Fruit fly (Drosophila melanogaster) whole organism, larva: ENCODE data around the gene CG13066.

Experiments used
- noc ChIP-seq: fragments of 200-800 bp; sonication (Bioruptor generic); optimal IDR thresholded peaks from 3 replicates; lab custom pipeline; 2019; ENCODE audit warnings: missing biosample characterization, mild to moderate bottlenecking, missing genetic modification characterization, moderate library complexity

Gene CG13066

DNA sequence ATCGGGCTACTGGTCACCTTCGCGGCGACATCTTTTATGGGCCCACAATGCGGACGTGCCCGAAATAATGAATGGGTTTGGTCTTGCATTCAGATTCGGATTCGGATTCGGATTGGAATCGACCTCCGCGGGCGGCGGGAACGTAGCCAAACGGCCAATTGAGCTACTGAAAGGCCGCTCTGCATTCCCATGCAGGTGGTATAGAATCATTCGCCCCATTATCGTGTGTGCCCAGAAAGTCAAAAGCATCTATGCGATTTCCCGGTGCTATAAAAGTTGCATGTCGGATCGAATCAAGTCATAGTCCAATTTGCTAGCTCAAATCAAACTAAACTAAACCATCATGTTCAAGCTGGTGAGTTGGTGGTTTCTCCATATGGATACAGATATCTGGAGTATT, 3.6 kb upstream of the CG13066 start, which contains the start of gene CG13068:
TSS of gene CG13068 (plus strand) at position 301 of the 400 bp plus-strand sequence.
- TF ChIP-seq noc (tag; lab: Kevin White, UChicago) = no peak

DNA sequence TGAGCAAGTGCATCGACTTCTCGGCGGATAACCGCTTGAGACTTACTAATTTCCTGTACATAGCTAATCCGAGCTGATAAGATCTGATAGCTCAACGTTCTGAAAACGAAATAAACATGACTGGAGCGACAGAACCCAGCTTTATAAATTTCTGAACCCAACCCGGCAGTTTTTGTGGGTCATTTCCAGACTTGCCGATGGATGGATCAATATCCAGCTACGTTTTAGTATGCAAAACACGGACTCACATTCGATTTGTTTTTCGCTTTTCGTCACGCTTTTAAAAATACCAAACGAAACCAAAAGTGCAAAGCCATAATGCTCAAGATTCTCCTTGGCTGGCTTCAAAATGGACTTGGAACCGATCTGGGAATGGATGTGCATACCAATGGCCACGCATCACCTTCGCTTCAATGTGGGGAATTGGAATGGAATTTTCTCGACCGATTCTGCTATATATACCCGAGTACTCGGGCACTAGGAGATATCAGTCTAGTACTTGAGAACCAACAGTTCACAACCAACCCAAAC, 1.8 kb upstream of the CG13066 start, which contains the start of the genes CG34248 and CG13067:
TSS of gene CG34248 (minus strand) at position 101 of the 531 bp plus-strand sequence.
TSS of gene CG13067 (plus strand) at position 481 of the 531 bp plus-strand sequence.
- TF ChIP-seq noc (tag; lab: Kevin White, UChicago) = no peak

DNA sequence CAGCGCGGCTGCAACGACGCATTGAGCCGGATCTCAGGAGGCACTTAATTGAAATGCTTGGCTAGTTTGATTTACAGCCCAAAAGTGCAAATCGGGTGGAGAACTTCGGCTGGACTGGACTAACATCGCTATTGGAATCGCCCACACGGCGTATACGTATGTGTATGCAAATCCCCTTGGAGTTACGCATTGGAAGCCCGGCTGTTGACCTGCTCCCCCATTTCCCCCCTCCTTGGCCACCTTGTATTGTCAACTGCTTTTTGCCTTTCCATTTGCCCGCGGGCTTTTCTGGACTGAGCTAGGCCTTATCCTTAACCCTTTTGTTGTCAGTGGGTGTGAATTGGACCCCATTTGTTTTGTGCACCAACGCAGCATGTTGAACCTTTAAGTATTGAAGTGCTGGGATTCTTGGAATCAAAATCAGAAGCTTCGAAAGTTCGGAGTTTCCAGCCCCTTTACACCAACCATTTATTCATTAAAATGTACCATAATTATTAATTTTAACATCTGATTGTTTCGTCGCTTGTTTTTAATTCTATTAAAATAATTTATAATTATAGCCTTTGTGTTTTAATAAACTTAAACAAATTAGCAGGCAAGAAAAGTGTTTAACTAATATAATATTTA, 2.8 kb downstream of the CG13066 start:
- TF ChIP-seq noc (tag; lab: Kevin White, UChicago) = no peak

DNA sequence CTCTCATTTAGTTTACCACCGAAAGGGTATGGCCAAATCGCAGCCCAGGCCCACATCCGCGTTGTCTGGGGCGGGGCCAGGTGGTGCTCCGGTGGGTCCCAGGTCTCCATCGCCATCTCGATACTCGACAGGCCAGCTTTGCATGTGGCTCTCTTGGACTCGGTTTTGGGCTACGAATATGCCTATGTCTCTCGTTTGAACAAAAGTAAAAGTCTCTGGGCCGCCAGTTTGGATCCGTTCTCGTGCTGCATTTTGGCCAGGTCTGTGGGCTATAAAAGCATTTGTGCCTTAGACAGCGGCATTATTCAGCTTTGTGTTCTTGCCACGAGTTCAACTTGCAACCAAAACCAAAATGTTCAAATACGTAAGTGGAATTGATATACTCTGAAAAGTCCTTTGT, 4.4 kb downstream of the CG13066 start, which contains the start of gene CG13065:
TSS of gene CG13065 (plus strand) at position 301 of the 400 bp plus-strand sequence.
- TF ChIP-seq noc (tag; lab: Kevin White, UChicago) = no peak

DNA sequence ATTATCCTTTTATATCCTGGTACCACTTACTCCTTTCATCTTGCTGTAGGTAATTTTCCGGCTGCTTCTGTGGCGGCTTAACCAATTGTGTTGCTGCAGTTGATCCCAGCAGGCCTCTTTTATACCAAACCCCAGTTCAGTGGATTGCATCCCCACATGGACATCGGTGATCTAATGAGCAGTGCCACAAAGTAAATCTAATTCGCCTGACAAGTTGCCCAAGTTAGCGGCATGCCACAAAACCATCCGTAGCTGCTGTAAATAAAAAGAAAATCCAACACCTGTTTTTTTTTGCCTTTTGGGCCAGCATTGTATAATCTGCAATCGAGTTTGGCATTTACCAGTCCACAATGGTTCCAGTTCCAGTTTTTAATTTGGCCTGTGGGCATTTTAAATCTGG, 6.5 kb downstream of the CG13066 start, which contains the start of gene CG13050:
TSS of gene CG13050 (minus strand) at position 101 of the 400 bp plus-strand sequence.
- TF ChIP-seq noc (tag; lab: Kevin White, UChicago) = no peak

DNA sequence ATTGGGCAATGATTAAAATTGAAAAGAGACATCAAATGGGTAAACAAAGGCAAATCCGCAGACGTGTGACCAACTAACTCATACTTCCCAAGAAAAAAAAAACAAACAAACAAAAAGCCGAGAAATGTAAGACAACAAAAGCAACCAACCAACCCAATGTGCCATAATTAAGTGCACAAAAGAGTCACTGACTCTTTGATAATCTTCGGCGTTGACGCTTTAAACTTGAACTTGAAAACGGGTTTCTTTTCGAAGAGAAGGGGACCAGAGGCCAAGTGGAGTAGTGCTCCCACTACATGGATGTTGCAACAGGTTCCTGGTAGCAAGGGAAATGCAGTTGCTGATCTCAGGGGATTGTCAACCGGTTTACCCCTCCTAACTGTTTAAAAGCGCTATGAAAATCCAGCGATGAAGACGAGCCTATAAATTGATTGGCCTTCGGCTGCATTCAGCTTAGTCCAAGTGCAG, 7.3 kb downstream of the CG13066 start, which contains the start of gene CG13064:
TSS of gene CG13064 (plus strand) at position 418 of the 468 bp plus-strand sequence.
- no peak for TF ChIP-seq noc (tag; lab: Kevin White, UChicago)

DNA sequence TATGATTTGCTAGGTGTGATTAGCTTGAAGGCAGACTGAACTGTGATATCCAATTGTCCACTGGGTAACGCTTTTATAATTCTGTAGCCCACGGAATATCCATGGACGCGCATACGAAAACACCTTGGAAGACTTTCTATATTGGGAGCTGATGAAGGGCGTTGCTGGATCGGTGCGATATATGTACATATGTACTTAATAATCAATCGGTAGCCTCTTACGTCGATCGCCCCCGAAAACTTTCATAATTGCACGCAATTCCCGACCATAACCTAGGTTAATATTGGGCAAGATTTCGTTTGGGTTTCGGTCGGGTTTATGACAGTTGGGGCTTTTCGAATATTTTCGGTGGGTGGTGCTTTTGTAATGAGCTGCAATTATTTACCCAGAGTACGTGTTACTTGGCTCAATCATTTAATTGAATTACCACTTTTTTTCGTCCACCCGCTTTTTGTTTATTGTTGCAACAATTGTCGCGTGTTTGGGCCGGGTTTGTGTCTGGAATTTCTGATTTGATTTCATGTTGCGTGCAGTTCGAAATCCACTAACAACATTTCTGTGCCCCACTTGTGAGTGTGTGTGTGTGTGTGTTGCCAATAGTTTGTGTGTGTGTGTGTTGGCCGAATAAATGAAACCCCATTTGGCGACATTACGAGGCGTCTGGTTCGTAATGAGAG, 9.3 kb downstream of the CG13066 start, which contains the start of gene CG13049:
TSS of gene CG13049 (minus strand) at position 51 of the 677 bp plus-strand sequence.
- no peak for TF ChIP-seq noc (tag; lab: Kevin White, UChicago)

DNA sequence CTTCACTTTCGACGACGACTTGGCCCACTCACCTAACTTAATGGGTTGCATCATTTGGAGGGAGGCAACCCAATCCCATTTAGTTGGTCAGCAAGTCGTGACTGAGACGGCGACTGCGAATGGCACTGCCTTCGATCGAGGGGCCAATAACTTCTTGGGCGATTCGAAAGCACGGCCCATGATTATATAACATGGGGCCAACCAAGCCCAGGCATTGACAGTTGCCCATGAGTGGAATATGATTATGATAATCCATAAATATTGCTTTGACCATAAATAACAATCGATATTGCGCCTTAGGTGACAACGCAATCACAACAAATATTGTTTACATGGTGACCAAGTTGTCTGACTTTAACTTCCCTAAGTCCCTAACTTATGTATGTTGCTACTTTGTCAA, 11.1 kb downstream of the CG13066 start, which contains the start of gene CG13048:
TSS of gene CG13048 (minus strand) at position 101 of the 400 bp plus-strand sequence.
- no peak for TF ChIP-seq noc (tag; lab: Kevin White, UChicago)

DNA sequence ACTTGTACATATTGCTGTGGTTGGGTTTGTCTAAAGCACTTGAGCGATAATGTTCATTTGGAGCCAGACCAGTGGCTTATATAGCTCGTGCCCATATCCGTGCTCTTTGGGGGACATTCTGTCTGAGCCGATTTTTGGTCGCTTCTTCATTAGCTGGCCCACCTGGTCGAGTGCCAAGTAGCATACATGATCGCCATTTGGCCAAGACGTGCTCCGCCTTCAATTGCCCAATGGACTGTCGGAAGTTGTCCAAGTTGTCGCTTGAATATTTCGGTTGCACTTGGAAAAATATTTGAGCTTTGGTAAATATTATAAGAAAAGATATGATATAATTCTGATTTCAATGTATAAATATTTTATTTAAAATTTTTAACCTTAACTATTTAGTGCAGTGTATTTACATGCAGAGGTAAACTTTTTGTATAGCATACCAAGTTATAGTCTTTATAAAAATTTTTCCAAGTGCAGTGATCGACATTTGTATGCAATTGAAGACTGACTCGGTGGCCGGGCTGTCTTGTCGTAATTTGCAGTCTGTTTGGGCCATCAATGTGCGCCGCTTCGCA, 12.7 kb downstream of the CG13066 start, which contains the start of gene CG13047:
TSS of gene CG13047 (minus strand) at position 51 of the 566 bp plus-strand sequence.
- TF ChIP-seq noc (tag; lab: Kevin White, UChicago) = no peak

DNA sequence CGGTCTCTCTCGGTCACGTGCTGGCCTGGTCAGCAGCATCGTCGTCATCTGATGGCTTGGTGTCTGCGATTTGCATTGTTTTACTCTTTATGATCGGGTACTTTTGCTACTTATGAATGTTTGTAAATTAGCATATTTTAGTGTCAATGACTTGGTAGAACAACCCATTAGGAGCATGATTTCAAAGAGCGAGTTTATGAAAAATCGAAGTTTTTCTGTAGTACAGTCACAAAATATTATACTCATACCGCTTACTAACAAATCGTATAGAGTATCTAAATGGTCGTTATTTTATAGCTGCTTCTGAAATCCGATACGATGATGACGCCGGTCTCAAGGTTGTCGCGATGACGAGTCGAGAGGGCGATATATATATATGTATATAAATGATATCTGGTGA, 13.5 kb downstream of the CG13066 start:
- no peak for TF ChIP-seq noc (tag; lab: Kevin White, UChicago)

DNA sequence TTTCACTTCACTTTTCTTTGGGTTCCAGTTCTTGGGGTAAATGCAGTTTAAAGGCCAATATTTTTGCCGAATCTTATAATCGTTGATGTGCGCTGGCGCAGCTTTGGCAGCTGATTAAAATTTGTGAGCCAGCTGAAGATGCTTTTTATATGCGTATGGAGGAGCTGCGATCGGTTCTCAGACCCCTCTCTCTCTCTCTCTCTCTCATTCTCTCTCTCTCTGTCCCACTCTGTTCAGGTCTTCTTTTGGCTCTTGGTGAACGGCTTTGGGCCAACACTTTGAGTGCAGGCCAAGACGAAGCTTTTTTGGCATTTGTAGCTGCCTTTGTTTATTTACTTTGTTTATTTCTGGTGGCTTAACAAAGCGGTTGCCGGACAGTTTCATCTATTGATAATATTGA, 15.6 kb downstream of the CG13066 start, which contains the start of gene CG13046:
TSS of gene CG13046 (minus strand) at position 101 of the 400 bp plus-strand sequence.
- TF ChIP-seq noc (tag; lab: Kevin White, UChicago) = no peak

DNA sequence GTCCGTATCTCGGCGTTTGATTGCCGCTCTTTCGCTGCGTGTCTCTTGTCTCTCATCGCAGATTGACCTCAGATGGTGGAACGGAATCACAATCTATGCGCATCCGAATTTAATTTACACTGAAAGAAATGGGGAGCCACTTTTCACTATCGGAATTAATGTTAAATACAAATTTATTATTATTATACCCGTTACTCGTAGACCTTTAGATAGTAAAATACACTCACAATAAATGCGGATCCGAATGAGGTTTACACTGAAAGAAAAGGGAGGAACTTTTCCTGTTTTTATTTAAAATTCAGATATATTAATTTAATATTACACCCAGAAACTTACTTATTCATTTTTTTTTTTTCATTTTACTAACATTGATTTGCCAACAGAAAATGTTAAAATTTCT, 16.4 kb downstream of the CG13066 start:
- no peak for TF ChIP-seq noc (tag; lab: Kevin White, UChicago)

DNA sequence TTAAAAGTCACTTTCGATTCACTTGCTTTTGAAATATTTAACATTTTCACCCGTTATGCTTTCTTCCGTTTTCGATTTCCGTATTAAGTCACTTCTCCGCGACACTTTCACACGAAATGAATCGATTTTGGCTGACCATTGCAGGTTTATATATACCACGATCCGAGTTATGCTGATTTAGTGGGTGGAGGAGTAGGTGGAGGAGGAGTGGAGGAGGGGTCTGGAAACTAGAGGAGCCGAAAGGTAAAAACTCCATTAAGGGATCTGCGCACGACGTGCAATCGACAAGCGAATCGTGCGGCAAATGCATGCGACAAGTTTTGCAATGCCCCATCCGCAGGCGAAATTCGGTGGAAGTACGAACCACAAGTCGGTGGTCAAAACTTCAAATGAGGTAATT, 18.1 kb downstream of the CG13066 start, which contains the start of gene CG13045:
TSS of gene CG13045 (minus strand) at position 101 of the 400 bp plus-strand sequence.
- TF ChIP-seq noc (tag; lab: Kevin White, UChicago) = no peak

DNA sequence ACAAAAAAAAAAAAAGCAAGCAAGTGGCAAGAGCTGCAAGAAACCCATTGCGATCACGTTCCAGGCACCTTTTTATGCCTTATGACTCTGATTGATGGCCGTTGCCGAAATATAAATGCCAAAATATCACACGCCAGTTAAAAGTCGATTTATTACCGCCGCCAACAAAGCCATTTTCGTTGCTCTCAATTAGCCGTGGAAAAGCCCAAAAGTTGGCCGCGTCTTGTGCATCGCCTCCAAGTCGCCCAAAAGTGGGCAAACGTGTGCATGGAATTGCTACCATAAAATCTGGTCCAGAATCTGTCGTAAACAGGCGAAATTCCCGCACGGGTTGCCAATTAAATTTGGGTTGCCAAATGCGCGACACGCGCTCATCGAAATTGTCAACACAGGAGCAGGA, 19.0 kb downstream of the CG13066 start:
- TF ChIP-seq noc (tag; lab: Kevin White, UChicago) = no peak

DNA sequence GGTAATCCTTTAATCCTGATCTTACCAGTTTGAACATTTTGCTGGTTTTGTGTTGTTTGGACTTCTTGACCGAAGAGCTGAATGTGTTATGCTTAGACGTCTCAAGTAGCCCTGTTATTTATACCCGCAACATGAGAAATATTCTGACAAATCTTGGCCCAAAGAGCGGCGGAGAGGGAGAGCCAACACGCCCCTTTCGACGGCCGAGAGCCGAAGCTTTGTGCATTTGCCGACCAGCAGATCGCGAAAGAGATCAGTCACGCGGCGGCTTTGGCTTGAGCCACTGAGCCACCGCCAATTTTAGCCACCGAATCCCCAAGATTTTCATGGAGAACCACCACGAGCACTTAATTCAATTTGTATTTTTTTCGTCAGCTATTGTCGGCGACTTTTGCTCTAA, 22.7 kb downstream of the CG13066 start, which contains the start of gene CG4962:
TSS of gene CG4962 (minus strand) at position 101 of the 400 bp plus-strand sequence.
- no peak for TF ChIP-seq noc (tag; lab: Kevin White, UChicago)
